Worm (Caenorhabditis elegans) whole organism, young adult: ENCODE measurements around the gene F52E1.14.

Experiments
- C17E4.6 ChIP-seq: fragments of 200-800 bp; sonication (Bioruptor generic); IDR thresholded peaks from 2 replicates; pipeline ENCODE4 v1.3.6; 2022; ENCODE audit warnings: missing genetic modification reagents, missing genetic modification characterization, missing compliant biosample characterization
- F22D6.2 ChIP-seq: sonication (generic microtip); optimal IDR thresholded peaks from 2 replicates; lab custom pipeline; 2016; ENCODE audit warnings: mild to moderate bottlenecking, missing genetic modification characterization, missing compliant biosample characterization
- F23B12.7 ChIP-seq: sonication (generic microtip); optimal IDR thresholded peaks from 2 replicates; lab custom pipeline; 2017; ENCODE audit warnings: missing genetic modification characterization, mild to moderate bottlenecking, missing compliant biosample characterization, antibody characterized with exemption, moderate library complexity; ENCODE audit not compliant: insufficient read depth
- F37B4.10 ChIP-seq: fragments of 200-800 bp; sonication (Bioruptor generic); IDR thresholded peaks from 2 replicates; pipeline ENCODE4 v1.3.6; 2022; ENCODE audit warnings: missing genetic modification characterization, missing compliant biosample characterization
- F52B5.7 ChIP-seq: sonication (generic microtip); optimal IDR thresholded peaks from 2 replicates; lab custom pipeline; 2016; ENCODE audit warnings: mild to moderate bottlenecking, missing genetic modification characterization, missing compliant biosample characterization
- F55B11.4 ChIP-seq: sonication (generic microtip); optimal IDR thresholded peaks from 2 replicates; lab custom pipeline; 2016; ENCODE audit warnings: missing compliant biosample characterization, missing genetic modification characterization, borderline replicate concordance; ENCODE audit not compliant: insufficient read depth
- T26A5.8 ChIP-seq: sonication (generic microtip); optimal IDR thresholded peaks from 2 replicates; lab custom pipeline; 2016; ENCODE audit warnings: missing genetic modification characterization, missing compliant biosample characterization
- Y53G8AR.9 ChIP-seq: fragments of 200-800 bp; sonication (Bioruptor generic); conservative IDR thresholded peaks from 2 replicates; pipeline ENCODE4 v1.3.6; 2022; ENCODE audit warnings: missing genetic modification reagents, missing genetic modification characterization, missing compliant biosample characterization
- Y67H2A.10 ChIP-seq: fragments of 200-800 bp; sonication (Bioruptor generic); conservative IDR thresholded peaks from 2 replicates; pipeline ENCODE4 v1.3.6; 2022; ENCODE audit warnings: missing genetic modification reagents, missing genetic modification characterization, missing compliant biosample characterization
- Y95B8A.8 ChIP-seq: fragments of 200-800 bp; sonication (Bioruptor generic); IDR thresholded peaks from 2 replicates; pipeline ENCODE4 v1.3.6; 2022; ENCODE audit warnings: missing genetic modification reagents, missing genetic modification characterization, missing compliant biosample characterization
- ZK185.1 ChIP-seq: sonication (generic microtip); optimal IDR thresholded peaks from 2 replicates; lab custom pipeline; 2016; ENCODE audit warnings: mild to moderate bottlenecking, missing genetic modification characterization, missing compliant biosample characterization; ENCODE audit not compliant: poor library complexity, severe bottlenecking
- ama-1 ChIP-seq, 3 experiments: fragments of 150-350 bp in 1 of 3; sonication (generic microtip) in 2 of 3; optimal IDR thresholded peaks; 2 replicates each; lab custom pipeline; 2014 to 2018; ENCODE audit warnings: missing biosample characterization in 2 of 3, missing genetic modification characterization in 2 of 3, missing genetic modification reagents in 2 of 3
- athp-1 ChIP-seq: sonication (generic microtip); optimal IDR thresholded peaks from 2 replicates; lab custom pipeline; 2017; ENCODE audit warnings: mild to moderate bottlenecking, missing genetic modification characterization, missing compliant biosample characterization
- ceh-40 ChIP-seq: fragments of 200-800 bp; sonication (Bioruptor generic); IDR thresholded peaks from 2 replicates; pipeline ENCODE4 v1.3.6; 2022; ENCODE audit warnings: missing genetic modification characterization, missing compliant biosample characterization
- ceh-58 ChIP-seq: fragments of 200-800 bp; sonication (Bioruptor generic); IDR thresholded peaks from 2 replicates; pipeline ENCODE4 v1.3.6; 2022; ENCODE audit warnings: missing genetic modification characterization, missing compliant biosample characterization
- ceh-79 ChIP-seq: sonication (generic microtip); optimal IDR thresholded peaks from 2 replicates; lab custom pipeline; 2017; ENCODE audit warnings: mild to moderate bottlenecking, missing genetic modification characterization, missing compliant biosample characterization
- dox-1 ChIP-seq: fragments of 200-800 bp; sonication (Bioruptor generic); IDR thresholded peaks from 2 replicates; pipeline ENCODE4 v1.3.6; 2022; ENCODE audit warnings: missing genetic modification reagents, missing genetic modification characterization, missing compliant biosample characterization
- efl-1 ChIP-seq: fragments of 150-350 bp; optimal IDR thresholded peaks from 2 replicates; lab custom pipeline; 2014; ENCODE audit warnings: missing biosample characterization, missing genetic modification reagents, missing genetic modification characterization
- egl-18 ChIP-seq: fragments of 200-800 bp; sonication (Bioruptor generic); IDR thresholded peaks from 2 replicates; pipeline ENCODE4 v1.3.6; 2022; ENCODE audit warnings: missing genetic modification reagents, missing genetic modification characterization, missing compliant biosample characterization
- fkh-3 ChIP-seq: sonication (generic microtip); optimal IDR thresholded peaks from 2 replicates; lab custom pipeline; 2016; ENCODE audit warnings: mild to moderate bottlenecking, missing genetic modification characterization, missing compliant biosample characterization
- him-1 ChIP-seq: sonication (generic microtip); optimal IDR thresholded peaks from 2 replicates; lab custom pipeline; 2016; ENCODE audit warnings: missing genotype, missing genetic modification reagents, missing genetic modification characterization, missing compliant biosample characterization
- hmg-1.2 ChIP-seq: fragments of 200-800 bp; sonication (Bioruptor generic); IDR thresholded peaks from 2 replicates; pipeline ENCODE4 v1.3.6; 2022; ENCODE audit warnings: missing genetic modification reagents, missing genetic modification characterization, missing compliant biosample characterization
- hrde-1 ChIP-seq: sonication (generic microtip); optimal IDR thresholded peaks from 2 replicates; lab custom pipeline; 2016; ENCODE audit warnings: missing genetic modification characterization, mild to moderate bottlenecking, missing compliant biosample characterization, moderate library complexity, missing genotype, missing genetic modification reagents, borderline replicate concordance
- let-526 ChIP-seq: fragments of 200-800 bp; sonication (Bioruptor generic); IDR thresholded peaks from 2 replicates; pipeline ENCODE4 v1.3.6; 2022; ENCODE audit warnings: missing genetic modification reagents, missing genetic modification characterization, missing compliant biosample characterization
- let-607 ChIP-seq, 2 experiments: fragments of 200-800 bp in 1 of 2; sonication (Bioruptor generic) in 1 of 2; sonication (generic microtip) in 1 of 2; optimal IDR thresholded peaks; 2 replicates each; lab custom pipeline; 2016 to 2018; ENCODE audit warnings: mild to moderate bottlenecking in 2 of 2, missing compliant biosample characterization in 2 of 2, missing genetic modification characterization in 2 of 2, moderate library complexity in 2 of 2, missing genotype in 1 of 2
- lin-54 ChIP-seq: fragments of 200-800 bp; sonication (Bioruptor generic); optimal IDR thresholded peaks from 2 replicates; lab custom pipeline; 2018; ENCODE audit warnings: mild to moderate bottlenecking, missing genetic modification characterization, missing compliant biosample characterization
- madf-10 ChIP-seq: sonication (generic microtip); optimal IDR thresholded peaks from 2 replicates; lab custom pipeline; 2016; ENCODE audit warnings: mild to moderate bottlenecking, missing genetic modification characterization, missing compliant biosample characterization
- madf-6 ChIP-seq: fragments of 200-800 bp; sonication (Bioruptor generic); IDR thresholded peaks from 2 replicates; pipeline ENCODE4 v1.3.6; 2022; ENCODE audit warnings: missing genetic modification reagents, missing genetic modification characterization, missing compliant biosample characterization
- mes-4 ChIP-seq: sonication (generic microtip); optimal IDR thresholded peaks from 2 replicates; lab custom pipeline; 2016; ENCODE audit warnings: missing genotype, missing genetic modification characterization, missing compliant biosample characterization
- mxl-1 ChIP-seq: sonication (generic microtip); optimal IDR thresholded peaks from 2 replicates; lab custom pipeline; 2016; ENCODE audit warnings: missing genetic modification characterization, missing compliant biosample characterization
- nfya-2 ChIP-seq: fragments of 200-800 bp; sonication (Bioruptor generic); IDR thresholded peaks from 2 replicates; pipeline ENCODE4 v1.3.6; 2022; ENCODE audit warnings: missing genetic modification reagents, missing genetic modification characterization, missing compliant biosample characterization
- nfyb-1 ChIP-seq: fragments of 200-800 bp; sonication (Bioruptor generic); IDR thresholded peaks from 2 replicates; pipeline ENCODE4 v1.3.6; 2022; ENCODE audit warnings: missing genetic modification reagents, missing genetic modification characterization, missing compliant biosample characterization
- nhr-179 ChIP-seq: sonication (generic microtip); optimal IDR thresholded peaks from 2 replicates; lab custom pipeline; 2016; ENCODE audit warnings: mild to moderate bottlenecking, missing genetic modification characterization, missing compliant biosample characterization
- nhr-80 ChIP-seq: sonication (generic microtip); optimal IDR thresholded peaks from 2 replicates; lab custom pipeline; 2016; ENCODE audit warnings: missing genetic modification characterization, missing compliant biosample characterization
- pha-4 ChIP-seq: fragments of 150-350 bp; sonication (generic microtip); optimal IDR thresholded peaks from 2 replicates; lab custom pipeline; 2014; ENCODE audit warnings: missing biosample characterization, missing genetic modification reagents, missing genetic modification characterization
- rpc-1 ChIP-seq, 2 experiments: fragments of 150-350 bp in 1 of 2; sonication (generic microtip) in 1 of 2; optimal IDR thresholded peaks; 2 replicates each; lab custom pipeline; 2014 to 2018; ENCODE audit warnings: missing biosample characterization in 1 of 2, missing genetic modification characterization in 1 of 2, missing genetic modification reagents in 1 of 2, missing genotype in 1 of 2
- sea-2 ChIP-seq: fragments of 200-800 bp; sonication (Bioruptor generic); IDR thresholded peaks from 2 replicates; pipeline ENCODE4 v1.3.6; 2022; ENCODE audit warnings: missing genetic modification characterization, missing compliant biosample characterization
- snpc-1.3 ChIP-seq: sonication (generic microtip); optimal IDR thresholded peaks from 2 replicates; lab custom pipeline; 2017; ENCODE audit warnings: missing genetic modification characterization, mild to moderate bottlenecking, missing compliant biosample characterization, antibody characterized with exemption, moderate library complexity, missing genotype, missing genetic modification reagents; ENCODE audit not compliant: insufficient read depth
- snpc-4 ChIP-seq, 5 experiments: fragments of 150-350 bp in 1 of 5; sonication (generic microtip) in 4 of 5; optimal IDR thresholded peaks; 2 replicates each; lab custom pipeline; 2014 to 2018; ENCODE audit warnings: missing genetic modification characterization in 5 of 5, missing biosample characterization in 3 of 5, antibody characterized with exemption in 2 of 5, mild to moderate bottlenecking in 2 of 5, missing compliant biosample characterization in 2 of 5, missing genotype in 2 of 5, moderate library complexity in 2 of 5, missing genetic modification reagents in 1 of 5
- xnd-1 ChIP-seq: sonication (generic microtip); optimal IDR thresholded peaks from 2 replicates; lab custom pipeline; 2016; ENCODE audit warnings: missing genotype, missing genetic modification reagents, missing genetic modification characterization, missing compliant biosample characterization
- zfh-2 ChIP-seq: fragments of 200-800 bp; sonication (Bioruptor generic); conservative IDR thresholded peaks from 2 replicates; pipeline ENCODE4 v1.3.6; 2022; ENCODE audit warnings: missing genetic modification reagents, missing genetic modification characterization, missing compliant biosample characterization
- zim-3 ChIP-seq: sonication (generic microtip); optimal IDR thresholded peaks from 2 replicates; lab custom pipeline; 2017; ENCODE audit warnings: mild to moderate bottlenecking, missing genetic modification characterization, moderate library complexity, missing compliant biosample characterization
- ztf-18 ChIP-seq: sonication (generic microtip); optimal IDR thresholded peaks from 2 replicates; lab custom pipeline; 2016; ENCODE audit warnings: missing genotype, mild to moderate bottlenecking, missing genetic modification characterization, missing compliant biosample characterization
- ztf-22 ChIP-seq: fragments of 200-800 bp; sonication (Bioruptor generic); optimal IDR thresholded peaks from 2 replicates; lab custom pipeline; 2018; ENCODE audit warnings: mild to moderate bottlenecking, missing genetic modification characterization, moderate library complexity, missing compliant biosample characterization

The F52E1.14 gene

DNA sequence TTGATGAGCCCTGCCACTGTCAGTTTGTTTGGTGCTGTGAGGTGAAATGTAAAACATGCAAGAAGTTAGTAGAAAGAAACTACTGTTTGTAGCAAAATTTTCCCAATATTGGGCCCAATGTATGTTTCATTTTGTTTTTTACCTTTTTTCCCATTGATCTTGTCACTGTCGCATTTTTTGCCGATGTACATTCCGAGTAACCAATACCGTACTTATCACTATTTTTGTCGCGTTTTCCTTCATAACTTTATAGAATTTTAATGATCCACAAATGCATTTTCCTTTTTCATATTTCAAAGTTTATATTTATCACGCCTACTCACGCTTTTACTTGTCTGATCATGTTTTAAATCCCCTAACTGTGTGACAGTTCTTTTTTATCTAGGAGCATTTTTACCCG lies 26.0 kb upstream of the F52E1.14 start:
- peak; percentile 19; the same call in 1 of the 2 replicates for TF ChIP-seq madf-6 (GFP tag; lab: Robert Waterston, UW)
- TF ChIP-seq let-607 (tag; optimal IDR thresholded peaks at IDR 0.05; lab: Kevin White, UChicago): no peak
- peak; percentile 39 for TF ChIP-seq hrde-1
- TF ChIP-seq Y53G8AR.9: no peak
- no peak for TF ChIP-seq F55B11.4
- no peak for TF ChIP-seq F37B4.10 (GFP tag; lab: Robert Waterston, UW)
- no peak for TF ChIP-seq snpc-4 (GFP tag; optimal IDR thresholded peaks at IDR 0.05; lab: Kevin White, UChicago)
- peak in 1 of 4 experiments; percentile 35 for TF ChIP-seq snpc-4 (tag; optimal IDR thresholded peaks at IDR 0.05; lab: Kevin White, UChicago)
- peak; percentile 14 for TF ChIP-seq lin-54 (GFP tag; lab: Kevin White, UChicago)
- TF ChIP-seq sea-2 (GFP tag; lab: Robert Waterston, UW): no peak
- no peak for TF ChIP-seq hmg-1.2 (GFP tag; lab: Robert Waterston, UW)
- peak; percentile 25 for TF ChIP-seq ztf-18 (tag; lab: Kevin White, UChicago)
- TF ChIP-seq Y67H2A.10: no peak
- TF ChIP-seq, all 124 proteins: peak for 5

- no peak for TF ChIP-seq T26A5.8 (tag; lab: Kevin White, UChicago)
- no peak for TF ChIP-seq athp-1 (tag; lab: Kevin White, UChicago)
- no peak for TF ChIP-seq zfh-2 (GFP tag; lab: Robert Waterston, UW)
- no peak for TF ChIP-seq madf-10
- no peak for TF ChIP-seq F52B5.7 (tag; lab: Kevin White, UChicago)
- TF ChIP-seq ztf-22: no peak
- no peak for TF ChIP-seq madf-6 (GFP tag; lab: Robert Waterston, UW)
- no peak for TF ChIP-seq pha-4
- no peak for TF ChIP-seq sea-2 (GFP tag; lab: Robert Waterston, UW)
- TF ChIP-seq rpc-1 (optimal IDR thresholded peaks at IDR 0.05; lab: Kevin White, UChicago): no peak
- no peak for TF ChIP-seq rpc-1 (tag; optimal IDR thresholded peaks at IDR 0.05; lab: Kevin White, UChicago)
- TF ChIP-seq ceh-58: no peak
- TF ChIP-seq, all 124 proteins: peak for 0
These were observed 25.0 kb upstream of the F52E1.14 start for ce11 chrV:8358702-8359101.

ce11 chrV:8359113-8359564 lies 24.6 kb upstream of the F52E1.14 start, which contains the start of gene mpdu-1:
Gene mpdu-1, minus strand, starts transcription at chrV:8359163.
- TF ChIP-seq ama-1 (optimal IDR thresholded peaks at IDR 0.05; lab: Kevin White, UChicago): no peak
- no peak for TF ChIP-seq ama-1 (GFP tag; optimal IDR thresholded peaks at IDR 0.05; lab: Kevin White, UChicago)
- no peak for TF ChIP-seq let-526 (GFP tag; lab: Robert Waterston, UW)
- TF ChIP-seq nfya-2 (GFP tag; lab: Robert Waterston, UW): no peak
- TF ChIP-seq F23B12.7: peak; percentile 74
- TF ChIP-seq hrde-1: no peak
- no peak for TF ChIP-seq Y95B8A.8
- TF ChIP-seq mes-4 (tag; lab: Kevin White, UChicago): no peak
- no peak; the same call in 1 of the 2 replicates for TF ChIP-seq dox-1
- no peak for TF ChIP-seq ztf-22
- peak; percentile 94 for TF ChIP-seq ztf-18 (tag; lab: Kevin White, UChicago)
- TF ChIP-seq C17E4.6: no peak
- peak; percentile 26 for TF ChIP-seq efl-1 (GFP tag; lab: Kevin White, UChicago)
- peak; percentile 67 for TF ChIP-seq nhr-80
- TF ChIP-seq him-1 (tag; lab: Kevin White, UChicago): peak; percentile 21
- no peak for TF ChIP-seq nfyb-1 (GFP tag; lab: Robert Waterston, UW)
- no peak for TF ChIP-seq egl-18
- no peak for TF ChIP-seq zim-3 (tag; lab: Kevin White, UChicago)
- no peak for TF ChIP-seq fkh-3 (tag; lab: Kevin White, UChicago)
- TF ChIP-seq mxl-1 (tag; lab: Kevin White, UChicago): no peak
- TF ChIP-seq snpc-1.3: peak; percentile 20
- TF ChIP-seq xnd-1 (tag; lab: Kevin White, UChicago): peak; percentile 29
- no peak for TF ChIP-seq F22D6.2 (tag; lab: Kevin White, UChicago)
- TF ChIP-seq nhr-179: no peak
- TF ChIP-seq ceh-79: no peak
- TF ChIP-seq ceh-40: no peak
- TF ChIP-seq ZK185.1 (tag; lab: Kevin White, UChicago): peak; percentile 12
